Worm (Caenorhabditis elegans): Measurements from ENCODE around the gene F10G7.5.

Gene F10G7.5

ce11 chrII:4745281-4745680, 52.1 kb downstream of the F10G7.5 start (continued):
- TF ChIP-seq lsy-2 (tag; optimal IDR thresholded peaks at IDR 0.05) (peak in 1 of 2 experiments; percentile 31), nhr-41 (GFP tag; IDR thresholded peaks at IDR 0.05) (no peak), nhr-42 (GFP tag; IDR thresholded peaks at IDR 0.05) (no peak), dve-1 (tag; optimal IDR thresholded peaks at IDR 0.05; ENCODE audit: insufficient read depth) (peak; percentile 34), lin-29 (GFP tag; IDR thresholded peaks at IDR 0.05) (no peak), hlh-30 (tag; optimal IDR thresholded peaks at IDR 0.05; ENCODE audit: insufficient read depth) (peak; percentile 63), tra-1 (GFP tag; IDR thresholded peaks at IDR 0.05) (peak; percentile 39; the same call in 1 of the 2 replicates), dmd-6 (GFP tag; IDR thresholded peaks at IDR 0.05) (peak; percentile 30; the same call in 1 of the 2 replicates), F26F4.8 (GFP tag; conservative IDR thresholded peaks at IDR 0.05) (no peak), daf-16 (GFP tag; optimal IDR thresholded peaks at IDR 0.05) (no peak), daf-16 (tag; optimal IDR thresholded peaks at IDR 0.05) (no peak), nhr-10 (tag; optimal IDR thresholded peaks at IDR 0.05) (peak; percentile 59), nhr-28 (tag; optimal IDR thresholded peaks at IDR 0.05) (peak; percentile 77), mdl-1 (tag; optimal IDR thresholded peaks at IDR 0.05) (peak in 1 of 2 experiments; percentile 71), mxl-2 (GFP tag; conservative IDR thresholded peaks at IDR 0.05) (peak; percentile 78), nhr-77 (tag; optimal IDR thresholded peaks at IDR 0.05) (peak; percentile 8), hlh-11 (tag; optimal IDR thresholded peaks at IDR 0.05) (peak; percentile 55), nhr-6 (tag; optimal IDR thresholded peaks at IDR 0.05) (no peak), mep-1 (tag; optimal IDR thresholded peaks at IDR 0.05) (peak; percentile 50), unc-39 (tag; optimal IDR thresholded peaks at IDR 0.05) (no peak), hif-1 (tag; optimal IDR thresholded peaks at IDR 0.05) (no peak), nhr-102 (tag; optimal IDR thresholded peaks at IDR 0.05) (peak; percentile 10), fkh-10 (GFP tag; optimal IDR thresholded peaks at IDR 0.05) (no peak), zip-11 (GFP tag; IDR thresholded peaks at IDR 0.05) (no peak), zag-1 (tag; optimal IDR thresholded peaks at IDR 0.05) (no peak), lir-3 (tag; optimal IDR thresholded peaks at IDR 0.05) (no peak), nhr-237 (tag; optimal IDR thresholded peaks at IDR 0.05) (no peak), ceh-32 (tag; optimal IDR thresholded peaks at IDR 0.05; ENCODE audit: poor library complexity) (no peak), set-16 (GFP tag; IDR thresholded peaks at IDR 0.05) (no peak), aha-1 (tag) (peak; percentile 84), ces-1 (GFP tag; optimal IDR thresholded peaks at IDR 0.05) (no peak)
